Worm (Caenorhabditis elegans) whole organism, young adult: ENCODE measurements around the gene nhr-67.
A peak's percentile ranks its signal among the peaks of the same experiment; 100 is the strongest.

Experiments used
- B0019.2 ChIP-seq: fragments of 200-800 bp; sonication (Bioruptor generic); conservative IDR thresholded peaks from 2 replicates; pipeline ENCODE4 v1.3.6; 2022; ENCODE audit warnings: missing genetic modification reagents, missing genetic modification characterization, missing compliant biosample characterization
- C06A6.2 ChIP-seq: fragments of 200-800 bp; sonication (Bioruptor generic); conservative IDR thresholded peaks from 2 replicates; pipeline ENCODE4 v1.3.6; 2022; ENCODE audit warnings: missing genetic modification characterization, missing compliant biosample characterization
- C17E4.6 ChIP-seq: fragments of 200-800 bp; sonication (Bioruptor generic); IDR thresholded peaks from 2 replicates; pipeline ENCODE4 v1.3.6; 2022; ENCODE audit warnings: missing genetic modification reagents, missing genetic modification characterization, missing compliant biosample characterization
- F33H1.4 ChIP-seq: fragments of 200-800 bp; sonication (Bioruptor generic); IDR thresholded peaks from 2 replicates; pipeline ENCODE4 v1.3.6; 2022; ENCODE audit warnings: missing genetic modification reagents, missing genetic modification characterization, missing compliant biosample characterization
- F52B5.7 ChIP-seq: sonication (generic microtip); optimal IDR thresholded peaks from 2 replicates; lab custom pipeline; 2016; ENCODE audit warnings: mild to moderate bottlenecking, missing genetic modification characterization, missing compliant biosample characterization
- F55B11.4 ChIP-seq: sonication (generic microtip); optimal IDR thresholded peaks from 2 replicates; lab custom pipeline; 2016; ENCODE audit warnings: missing compliant biosample characterization, missing genetic modification characterization, borderline replicate concordance; ENCODE audit not compliant: insufficient read depth
- K11D2.4 ChIP-seq: fragments of 200-800 bp; sonication (Bioruptor generic); IDR thresholded peaks from 2 replicates; pipeline ENCODE4 v1.3.6; 2022; ENCODE audit warnings: missing genetic modification reagents, missing genetic modification characterization, missing compliant biosample characterization
- Y53F4B.3 ChIP-seq: fragments of 200-800 bp; sonication (Bioruptor generic); IDR thresholded peaks from 2 replicates; pipeline ENCODE4 v1.3.6; 2022; ENCODE audit warnings: missing genetic modification reagents, missing genetic modification characterization, missing compliant biosample characterization
- Y67H2A.10 ChIP-seq: fragments of 200-800 bp; sonication (Bioruptor generic); conservative IDR thresholded peaks from 2 replicates; pipeline ENCODE4 v1.3.6; 2022; ENCODE audit warnings: missing genetic modification reagents, missing genetic modification characterization, missing compliant biosample characterization
- Y95B8A.8 ChIP-seq: fragments of 200-800 bp; sonication (Bioruptor generic); IDR thresholded peaks from 2 replicates; pipeline ENCODE4 v1.3.6; 2022; ENCODE audit warnings: missing genetic modification reagents, missing genetic modification characterization, missing compliant biosample characterization
- akir-1 ChIP-seq: fragments of 200-800 bp; sonication (Bioruptor generic); optimal IDR thresholded peaks from 2 replicates; lab custom pipeline; 2018; ENCODE audit warnings: mild to moderate bottlenecking, missing genetic modification characterization, moderate library complexity, missing compliant biosample characterization
- ama-1 ChIP-seq, 3 experiments: fragments of 150-350 bp in 1 of 3; sonication (generic microtip) in 2 of 3; optimal IDR thresholded peaks; 2 replicates each; lab custom pipeline; 2014 to 2018; ENCODE audit warnings: missing biosample characterization in 2 of 3, missing genetic modification characterization in 2 of 3, missing genetic modification reagents in 2 of 3
- attf-6 ChIP-seq: fragments of 200-800 bp; sonication (Bioruptor generic); IDR thresholded peaks from 2 replicates; pipeline ENCODE4 v1.3.6; 2022; ENCODE audit warnings: missing genetic modification reagents, missing genetic modification characterization, missing compliant biosample characterization
- bed-2 ChIP-seq: fragments of 200-800 bp; sonication (Bioruptor generic); IDR thresholded peaks from 2 replicates; pipeline ENCODE4 v1.3.6; 2022; ENCODE audit warnings: missing genetic modification reagents, missing genetic modification characterization, missing compliant biosample characterization
- ceh-100 ChIP-seq: fragments of 200-800 bp; sonication (Bioruptor generic); IDR thresholded peaks from 2 replicates; pipeline ENCODE4 v1.3.6; 2022; ENCODE audit warnings: missing genetic modification reagents, missing genetic modification characterization, missing compliant biosample characterization
- die-1 ChIP-seq: sonication (generic microtip); optimal IDR thresholded peaks from 2 replicates; lab custom pipeline; 2016; ENCODE audit warnings: missing genotype, mild to moderate bottlenecking, missing genetic modification characterization, missing compliant biosample characterization
- dox-1 ChIP-seq: fragments of 200-800 bp; sonication (Bioruptor generic); IDR thresholded peaks from 2 replicates; pipeline ENCODE4 v1.3.6; 2022; ENCODE audit warnings: missing genetic modification reagents, missing genetic modification characterization, missing compliant biosample characterization
- egl-44 ChIP-seq: fragments of 200-800 bp; sonication (Bioruptor generic); IDR thresholded peaks from 2 replicates; pipeline ENCODE4 v1.3.6; 2022; ENCODE audit warnings: missing genetic modification reagents, missing genetic modification characterization, missing compliant biosample characterization
- egrh-3 ChIP-seq: fragments of 200-800 bp; sonication (Bioruptor generic); IDR thresholded peaks from 2 replicates; pipeline ENCODE4 v1.3.6; 2022; ENCODE audit warnings: missing genetic modification reagents, missing genetic modification characterization, missing compliant biosample characterization
- fkh-3 ChIP-seq: sonication (generic microtip); optimal IDR thresholded peaks from 2 replicates; lab custom pipeline; 2016; ENCODE audit warnings: mild to moderate bottlenecking, missing genetic modification characterization, missing compliant biosample characterization
- gei-17 ChIP-seq: fragments of 200-800 bp; sonication (Bioruptor generic); optimal IDR thresholded peaks from 2 replicates; lab custom pipeline; 2018; ENCODE audit warnings: mild to moderate bottlenecking, missing genetic modification characterization, missing compliant biosample characterization
- him-1 ChIP-seq: sonication (generic microtip); optimal IDR thresholded peaks from 2 replicates; lab custom pipeline; 2016; ENCODE audit warnings: missing genotype, missing genetic modification reagents, missing genetic modification characterization, missing compliant biosample characterization
- hlh-12 ChIP-seq: sonication (generic microtip); optimal IDR thresholded peaks from 2 replicates; lab custom pipeline; 2016; ENCODE audit warnings: missing genetic modification characterization, missing compliant biosample characterization
- hmg-1.2 ChIP-seq: fragments of 200-800 bp; sonication (Bioruptor generic); IDR thresholded peaks from 2 replicates; pipeline ENCODE4 v1.3.6; 2022; ENCODE audit warnings: missing genetic modification reagents, missing genetic modification characterization, missing compliant biosample characterization
- hmg-20 ChIP-seq: fragments of 200-800 bp; sonication (Bioruptor generic); IDR thresholded peaks from 2 replicates; pipeline ENCODE4 v1.3.6; 2022; ENCODE audit warnings: missing genetic modification reagents, missing genetic modification characterization, missing compliant biosample characterization
- lag-1 ChIP-seq: fragments of 200-800 bp; sonication (Bioruptor generic); IDR thresholded peaks from 2 replicates; pipeline ENCODE4 v1.3.6; 2022; ENCODE audit warnings: missing genetic modification reagents, missing genetic modification characterization, missing compliant biosample characterization
- lin-40 ChIP-seq: sonication (generic microtip); optimal IDR thresholded peaks from 2 replicates; lab custom pipeline; 2016; ENCODE audit warnings: missing genetic modification characterization, mild to moderate bottlenecking, missing compliant biosample characterization, missing genotype, missing genetic modification reagents
- lir-1 ChIP-seq: fragments of 200-800 bp; sonication (Bioruptor generic); conservative IDR thresholded peaks from 2 replicates; pipeline ENCODE4 v1.3.6; 2022; ENCODE audit warnings: missing genetic modification reagents, missing genetic modification characterization, missing compliant biosample characterization
- lsl-1 ChIP-seq: fragments of 200-800 bp; sonication (Bioruptor generic); optimal IDR thresholded peaks from 2 replicates; lab custom pipeline; 2018; ENCODE audit warnings: mild to moderate bottlenecking, missing genetic modification characterization, moderate library complexity, missing compliant biosample characterization
- lsy-27 ChIP-seq: sonication (generic microtip); optimal IDR thresholded peaks from 2 replicates; lab custom pipeline; 2017; ENCODE audit warnings: missing genetic modification characterization, mild to moderate bottlenecking, missing compliant biosample characterization, antibody characterized with exemption, missing genotype, borderline replicate concordance; ENCODE audit not compliant: insufficient read depth
- madf-3 ChIP-seq: fragments of 200-800 bp; sonication (Bioruptor generic); IDR thresholded peaks from 2 replicates; pipeline ENCODE4 v1.3.6; 2022; ENCODE audit warnings: missing genetic modification reagents, missing genetic modification characterization, missing compliant biosample characterization
- madf-8 ChIP-seq: fragments of 200-800 bp; sonication (Bioruptor generic); conservative IDR thresholded peaks from 2 replicates; pipeline ENCODE4 v1.3.6; 2022; ENCODE audit warnings: missing genetic modification reagents, missing genetic modification characterization, missing compliant biosample characterization
- mes-4 ChIP-seq: sonication (generic microtip); optimal IDR thresholded peaks from 2 replicates; lab custom pipeline; 2016; ENCODE audit warnings: missing genotype, missing genetic modification characterization, missing compliant biosample characterization
- mxl-1 ChIP-seq: sonication (generic microtip); optimal IDR thresholded peaks from 2 replicates; lab custom pipeline; 2016; ENCODE audit warnings: missing genetic modification characterization, missing compliant biosample characterization
- nhr-90 ChIP-seq: sonication (generic microtip); optimal IDR thresholded peaks from 2 replicates; lab custom pipeline; 2016; ENCODE audit warnings: missing genotype, mild to moderate bottlenecking, missing genetic modification characterization, missing compliant biosample characterization
- pbrm-1 ChIP-seq: fragments of 200-800 bp; sonication (Bioruptor generic); IDR thresholded peaks from 2 replicates; pipeline ENCODE4 v1.3.6; 2022; ENCODE audit warnings: missing genetic modification reagents, missing genetic modification characterization, missing compliant biosample characterization
- rcor-1 ChIP-seq: fragments of 200-800 bp; sonication (Bioruptor generic); IDR thresholded peaks from 2 replicates; pipeline ENCODE4 v1.3.6; 2022; ENCODE audit warnings: missing genetic modification reagents, missing genetic modification characterization, missing compliant biosample characterization
- rec-8 ChIP-seq, 2 experiments: sonication (generic microtip); optimal IDR thresholded peaks; 2 replicates each; lab custom pipeline; 2016; ENCODE audit warnings: mild to moderate bottlenecking in 2 of 2, missing genetic modification characterization in 2 of 2, missing genetic modification reagents in 2 of 2, missing genotype in 2 of 2, missing biosample characterization in 1 of 2, missing compliant biosample characterization in 1 of 2, moderate library complexity in 1 of 2
- rpc-1 ChIP-seq, 2 experiments: fragments of 150-350 bp in 1 of 2; sonication (generic microtip) in 1 of 2; optimal IDR thresholded peaks; 2 replicates each; lab custom pipeline; 2014 to 2018; ENCODE audit warnings: missing biosample characterization in 1 of 2, missing genetic modification characterization in 1 of 2, missing genetic modification reagents in 1 of 2, missing genotype in 1 of 2
- sdz-38 ChIP-seq: sonication (generic microtip); optimal IDR thresholded peaks from 2 replicates; lab custom pipeline; 2016; ENCODE audit warnings: missing genotype, missing genetic modification characterization, missing compliant biosample characterization
- sea-2 ChIP-seq: fragments of 200-800 bp; sonication (Bioruptor generic); IDR thresholded peaks from 2 replicates; pipeline ENCODE4 v1.3.6; 2022; ENCODE audit warnings: missing genetic modification characterization, missing compliant biosample characterization
- snpc-3.4 ChIP-seq: sonication (generic microtip); optimal IDR thresholded peaks from 2 replicates; lab custom pipeline; 2017; ENCODE audit warnings: missing genetic modification characterization, mild to moderate bottlenecking, missing compliant biosample characterization, antibody characterized with exemption, moderate library complexity, missing genotype, missing genetic modification reagents
- tlf-1 ChIP-seq: fragments of 200-800 bp; sonication (Bioruptor generic); optimal IDR thresholded peaks from 2 replicates; lab custom pipeline; 2018; ENCODE audit warnings: mild to moderate bottlenecking, missing genetic modification characterization, missing compliant biosample characterization
- unc-130 ChIP-seq: sonication (generic microtip); optimal IDR thresholded peaks from 2 replicates; lab custom pipeline; 2016; ENCODE audit warnings: missing genetic modification reagents, missing genetic modification characterization, missing compliant biosample characterization
- unc-62 ChIP-seq: fragments of 150-350 bp; optimal IDR thresholded peaks from 2 replicates; lab custom pipeline; 2014; ENCODE audit warnings: missing biosample characterization, missing genetic modification reagents, missing genetic modification characterization
- zim-3 ChIP-seq: sonication (generic microtip); optimal IDR thresholded peaks from 2 replicates; lab custom pipeline; 2017; ENCODE audit warnings: mild to moderate bottlenecking, missing genetic modification characterization, moderate library complexity, missing compliant biosample characterization
- ztf-25 ChIP-seq: fragments of 200-800 bp; sonication (Bioruptor generic); IDR thresholded peaks from 2 replicates; pipeline ENCODE4 v1.3.6; 2022; ENCODE audit warnings: missing genetic modification reagents, missing genetic modification characterization, missing compliant biosample characterization
- ztf-26 ChIP-seq: sonication (generic microtip); optimal IDR thresholded peaks from 2 replicates; lab custom pipeline; 2017; ENCODE audit warnings: missing genetic modification characterization, missing compliant biosample characterization

The nhr-67 gene

DNA sequence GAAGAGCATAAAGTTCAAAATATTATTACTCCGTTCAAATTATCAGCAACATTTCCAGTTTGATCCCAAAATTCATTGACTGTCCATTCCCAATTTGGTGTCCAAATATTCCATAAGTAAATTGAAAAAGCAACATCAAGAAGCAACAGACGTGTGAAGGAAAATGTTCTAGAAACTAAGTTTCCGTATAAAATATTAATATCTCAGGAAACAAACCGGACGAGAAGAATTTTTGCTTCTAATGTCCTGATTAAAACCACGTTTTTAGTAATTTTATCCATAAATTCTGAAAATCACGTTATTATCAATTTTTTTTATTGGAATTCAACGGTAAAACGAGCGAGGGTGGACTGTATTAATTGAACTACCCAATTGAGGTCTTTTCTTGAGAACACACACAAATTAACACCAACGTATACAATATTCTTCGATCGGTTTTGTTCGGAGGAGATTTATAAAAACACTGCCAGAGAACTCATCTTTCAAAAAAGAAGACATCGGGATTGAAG lies 22.5 kb upstream of the nhr-67 start, which contains the start of gene pigq-1 (continued):
- TF ChIP-seq lag-1 (GFP tag; lab: Robert Waterston, UW) (no peak), ztf-25 (GFP tag; lab: Robert Waterston, UW) (no peak), madf-8 (no peak), ceh-100 (GFP tag; lab: Robert Waterston, UW) (0 out of 2 replicates have a peak, but pooled peaks have one; percentile 25), snpc-3.4 (peak; percentile 68), ama-1 (optimal IDR thresholded peaks at IDR 0.05; lab: Kevin White, UChicago) (peak; percentile 90), ama-1 (GFP tag; optimal IDR thresholded peaks at IDR 0.05; lab: Kevin White, UChicago) (no peak), egrh-3 (GFP tag; lab: Robert Waterston, UW) (no peak), hlh-12 (tag; lab: Kevin White, UChicago) (no peak), attf-6 (GFP tag; lab: Robert Waterston, UW) (no peak), unc-62 (GFP tag; lab: Kevin White, UChicago) (no peak), nhr-90 (tag; lab: Kevin White, UChicago) (no peak), sea-2 (GFP tag; lab: Robert Waterston, UW) (no peak), F33H1.4 (GFP tag; lab: Robert Waterston, UW) (no peak), C17E4.6 (GFP tag; lab: Robert Waterston, UW) (0 out of 2 replicates have a peak, but pooled peaks have one; percentile 6), unc-130 (GFP tag; lab: Kevin White, UChicago) (peak; percentile 12), Y53F4B.3 (no peak), hmg-1.2 (no peak), sdz-38 (tag; lab: Kevin White, UChicago) (no peak), him-1 (peak; percentile 56), dox-1 (GFP tag; lab: Robert Waterston, UW) (no peak), F55B11.4 (tag; lab: Kevin White, UChicago) (no peak), lir-1 (no peak), hmg-20 (GFP tag; lab: Robert Waterston, UW) (no peak), madf-3 (no peak), lsy-27 (tag; lab: Kevin White, UChicago) (no peak), rpc-1 (optimal IDR thresholded peaks at IDR 0.05; lab: Kevin White, UChicago) (no peak), rpc-1 (tag; optimal IDR thresholded peaks at IDR 0.05; lab: Kevin White, UChicago) (no peak), tlf-1 (GFP tag; lab: Kevin White, UChicago) (peak; percentile 80), pbrm-1 (no peak), die-1 (tag; lab: Kevin White, UChicago) (peak; percentile 61), F52B5.7 (no peak), gei-17 (GFP tag; lab: Kevin White, UChicago) (no peak), akir-1 (GFP tag; lab: Kevin White, UChicago) (no peak), lin-40 (tag; lab: Kevin White, UChicago) (peak; percentile 38), mes-4 (tag; lab: Kevin White, UChicago) (no peak), fkh-3 (tag; lab: Kevin White, UChicago) (peak; percentile 86), mxl-1 (tag; lab: Kevin White, UChicago) (peak; percentile 22), ztf-26 (peak; percentile 39), lsl-1 (GFP tag; lab: Kevin White, UChicago) (peak; percentile 4), Y67H2A.10 (no peak), K11D2.4 (GFP tag; lab: Robert Waterston, UW) (no peak), rcor-1 (GFP tag; lab: Robert Waterston, UW) (no peak), egl-44 (GFP tag; lab: Robert Waterston, UW) (no peak), rec-8 (tag; optimal IDR thresholded peaks at IDR 0.05; lab: Kevin White, UChicago) (peak; percentile 19 to 39), B0019.2 (no peak), zim-3 (tag; lab: Kevin White, UChicago) (peak; percentile 38), C06A6.2 (GFP tag; lab: Robert Waterston, UW) (no peak), Y95B8A.8 (GFP tag; lab: Robert Waterston, UW) (0 out of 2 replicates have a peak, but pooled peaks have one; percentile 36), bed-2 (no peak)
